Worm (Caenorhabditis elegans) whole organism, late embryonic: ENCODE data around the gene igeg-2.

ENCODE experiments used
- T23F11.4 ChIP-seq: fragments of 200-800 bp; sonication (Bioruptor generic); optimal IDR thresholded peaks from 2 replicates; lab custom pipeline; 2018; ENCODE audit warnings: mild to moderate bottlenecking, missing genetic modification characterization, missing compliant biosample characterization
- ama-1 ChIP-seq: fragments of 150-350 bp; optimal IDR thresholded peaks from 2 replicates; lab custom pipeline; 2014
- ceh-19 ChIP-seq: fragments of 200-800 bp; sonication (Bioruptor generic); optimal IDR thresholded peaks from 2 replicates; lab custom pipeline; 2018; ENCODE audit warnings: mild to moderate bottlenecking, missing genetic modification characterization, missing compliant biosample characterization
- ceh-2 ChIP-seq: sonication (generic microtip); optimal IDR thresholded peaks from 2 replicates; lab custom pipeline; 2016; ENCODE audit warnings: missing genotype, missing genetic modification characterization, missing compliant biosample characterization
- ceh-31 ChIP-seq: sonication (generic microtip); optimal IDR thresholded peaks from 2 replicates; lab custom pipeline; 2016; ENCODE audit warnings: missing genetic modification characterization, missing compliant biosample characterization
- ceh-6 ChIP-seq: fragments of 200-800 bp; sonication (Bioruptor generic); optimal IDR thresholded peaks from 2 replicates; lab custom pipeline; 2018; ENCODE audit warnings: mild to moderate bottlenecking, missing genetic modification characterization, missing compliant biosample characterization
- elt-2 ChIP-seq: sonication (generic microtip); optimal IDR thresholded peaks from 2 replicates; lab custom pipeline; 2016; ENCODE audit warnings: missing genetic modification reagents, missing genetic modification characterization, missing compliant biosample characterization
- ets-4 ChIP-seq: sonication (generic microtip); optimal IDR thresholded peaks from 2 replicates; lab custom pipeline; 2016; ENCODE audit warnings: missing genetic modification characterization, missing compliant biosample characterization
- gmeb-2 ChIP-seq: sonication (generic microtip); optimal IDR thresholded peaks from 2 replicates; lab custom pipeline; 2016; ENCODE audit warnings: missing genetic modification characterization, inconsistent platforms, missing compliant biosample characterization
- hlh-13 ChIP-seq: fragments of 200-800 bp; sonication (Bioruptor generic); optimal IDR thresholded peaks from 2 replicates; lab custom pipeline; 2018; ENCODE audit warnings: mild to moderate bottlenecking, missing genetic modification characterization, missing compliant biosample characterization
- hlh-30 ChIP-seq: sonication (generic microtip); optimal IDR thresholded peaks from 2 replicates; lab custom pipeline; 2017; ENCODE audit warnings: antibody characterized with exemption, missing genetic modification characterization, missing compliant biosample characterization; ENCODE audit not compliant: insufficient read depth
- hlh-8 ChIP-seq: sonication (generic microtip); optimal IDR thresholded peaks from 2 replicates; lab custom pipeline; 2016; ENCODE audit warnings: missing genotype, missing genetic modification characterization, missing compliant biosample characterization
- lim-6 ChIP-seq: sonication (generic microtip); optimal IDR thresholded peaks from 2 replicates; lab custom pipeline; 2016; ENCODE audit warnings: missing genetic modification characterization, missing compliant biosample characterization
- mec-3 ChIP-seq: sonication (generic microtip); optimal IDR thresholded peaks from 2 replicates; lab custom pipeline; 2016; ENCODE audit warnings: borderline replicate concordance, missing genetic modification characterization, missing compliant biosample characterization
- nhr-232 ChIP-seq: sonication (generic microtip); optimal IDR thresholded peaks from 2 replicates; lab custom pipeline; 2016; ENCODE audit warnings: missing genetic modification characterization, missing compliant biosample characterization
- odd-2 ChIP-seq: sonication (generic microtip); optimal IDR thresholded peaks from 2 replicates; lab custom pipeline; 2017; ENCODE audit warnings: antibody characterized with exemption, mild to moderate bottlenecking, missing genetic modification characterization, missing compliant biosample characterization
- pag-3 ChIP-seq: sonication (generic microtip); optimal IDR thresholded peaks from 2 replicates; lab custom pipeline; 2016; ENCODE audit warnings: missing compliant biosample characterization, missing genetic modification characterization, borderline replicate concordance
- pha-2 ChIP-seq: sonication (generic microtip); optimal IDR thresholded peaks from 2 replicates; lab custom pipeline; 2017; ENCODE audit warnings: mild to moderate bottlenecking, missing genetic modification characterization, missing compliant biosample characterization
- pqm-1 ChIP-seq: sonication (generic microtip); optimal IDR thresholded peaks from 2 replicates; lab custom pipeline; 2016; ENCODE audit warnings: missing genetic modification characterization, missing compliant biosample characterization
- sox-4 ChIP-seq: sonication (generic microtip); optimal IDR thresholded peaks from 2 replicates; lab custom pipeline; 2017; ENCODE audit warnings: mild to moderate bottlenecking, missing genetic modification characterization, inconsistent platforms, missing compliant biosample characterization
- syd-9 ChIP-seq: sonication (generic microtip); optimal IDR thresholded peaks from 2 replicates; lab custom pipeline; 2016; ENCODE audit warnings: mild to moderate bottlenecking, missing genetic modification characterization, moderate library complexity, missing compliant biosample characterization
- ttx-3 ChIP-seq: sonication (generic microtip); optimal IDR thresholded peaks from 2 replicates; lab custom pipeline; 2016; ENCODE audit warnings: missing genetic modification reagents, missing genetic modification characterization, missing compliant biosample characterization
- unc-3 ChIP-seq, 2 experiments: fragments of 200-800 bp in 1 of 2; sonication (Bioruptor generic) in 1 of 2; sonication (generic microtip) in 1 of 2; conservative IDR thresholded peaks in 1 of 2; optimal IDR thresholded peaks in 1 of 2; 2 replicates each; pipeline versions ENCODE4 v1.3.6 to Lab custom; 2016 to 2022; ENCODE audit warnings: missing compliant biosample characterization in 2 of 2, missing genetic modification characterization in 2 of 2, missing genetic modification reagents in 1 of 2
- unc-42 ChIP-seq: sonication (generic microtip); optimal IDR thresholded peaks from 2 replicates; lab custom pipeline; 2016; ENCODE audit warnings: missing genotype, missing genetic modification characterization, missing compliant biosample characterization
- unc-55 ChIP-seq: sonication (generic microtip); optimal IDR thresholded peaks from 2 replicates; lab custom pipeline; 2017; ENCODE audit warnings: missing biosample characterization, missing genetic modification reagents, missing genetic modification characterization
- zip-5 ChIP-seq: sonication (generic microtip); optimal IDR thresholded peaks from 2 replicates; lab custom pipeline; 2016; ENCODE audit warnings: missing genetic modification characterization, missing compliant biosample characterization

Gene igeg-2

ce11 chrX:11409457-11409856 lies 37.0 kb downstream of the igeg-2 start:
- no peak for TF ChIP-seq lim-6
- TF ChIP-seq zip-5: no peak
- no peak for TF ChIP-seq unc-3 (GFP tag; conservative IDR thresholded peaks at IDR 0.05; lab: Robert Waterston, UW)
- TF ChIP-seq unc-3 (tag; optimal IDR thresholded peaks at IDR 0.05; lab: Kevin White, UChicago): no peak
- no peak for TF ChIP-seq mec-3 (tag; lab: Kevin White, UChicago)
- no peak for TF ChIP-seq syd-9 (tag; lab: Kevin White, UChicago)
- no peak for TF ChIP-seq ceh-2 (tag; lab: Kevin White, UChicago)
- no peak for TF ChIP-seq odd-2 (tag; lab: Kevin White, UChicago)
- no peak for TF ChIP-seq ets-4 (tag; lab: Kevin White, UChicago)
- no peak for TF ChIP-seq nhr-232 (tag; lab: Kevin White, UChicago)
- TF ChIP-seq ama-1: no peak

- TF ChIP-seq elt-2 (tag; lab: Kevin White, UChicago) (peak; percentile 5), ceh-19 (GFP tag; lab: Kevin White, UChicago) (no peak), sox-4 (tag; lab: Kevin White, UChicago) (no peak), pag-3 (tag; lab: Kevin White, UChicago) (no peak), pqm-1 (tag; lab: Kevin White, UChicago) (no peak), T23F11.4 (GFP tag; lab: Kevin White, UChicago) (no peak), gmeb-2 (tag; lab: Kevin White, UChicago) (no peak)
Measured at ce11 chrX:11407682-11408335, 38.6 kb downstream of the igeg-2 start, which contains the start of gene F08B12.4. Gene F08B12.4, minus strand, starts transcription at chrX:11407732.

- TF ChIP-seq ceh-6 (GFP tag; lab: Kevin White, UChicago): no peak
- TF ChIP-seq hlh-13 (GFP tag; lab: Kevin White, UChicago): no peak
- no peak for TF ChIP-seq hlh-8
- no peak for TF ChIP-seq ceh-31 (tag; lab: Kevin White, UChicago)
Measured at ce11 chrX:11406784-11407183, 39.7 kb downstream of the igeg-2 start.

DNA sequence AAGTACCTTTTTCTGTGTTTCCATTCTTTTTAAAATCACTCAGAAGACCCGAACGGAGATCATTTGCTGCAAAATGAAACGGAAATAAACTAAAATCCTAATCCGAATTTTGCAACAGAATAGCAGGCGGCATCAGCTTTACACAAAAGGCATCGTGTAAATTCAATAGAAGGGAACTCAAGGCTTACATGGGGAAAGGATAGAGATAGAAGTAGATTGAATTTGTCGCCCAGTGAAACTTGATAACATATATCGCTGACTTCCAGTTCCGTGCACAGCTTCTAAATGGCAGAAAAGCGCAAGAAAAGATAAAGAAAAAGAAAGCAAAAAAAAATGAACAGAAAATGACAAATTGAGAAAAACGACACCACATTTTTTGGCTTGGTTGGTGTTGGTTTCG lies 40.5 kb downstream of the igeg-2 start, which contains the start of gene slo-2:
Gene slo-2 (minus strand): TSS at position 24 of the 400 bp plus-strand sequence.
- no peak for TF ChIP-seq pha-2
- TF ChIP-seq unc-42 (tag; lab: Kevin White, UChicago): peak; percentile 73
- no peak for TF ChIP-seq ceh-6 (GFP tag; lab: Kevin White, UChicago)
- no peak for TF ChIP-seq ttx-3 (tag; lab: Kevin White, UChicago)
- no peak for TF ChIP-seq pqm-1 (tag; lab: Kevin White, UChicago)

DNA sequence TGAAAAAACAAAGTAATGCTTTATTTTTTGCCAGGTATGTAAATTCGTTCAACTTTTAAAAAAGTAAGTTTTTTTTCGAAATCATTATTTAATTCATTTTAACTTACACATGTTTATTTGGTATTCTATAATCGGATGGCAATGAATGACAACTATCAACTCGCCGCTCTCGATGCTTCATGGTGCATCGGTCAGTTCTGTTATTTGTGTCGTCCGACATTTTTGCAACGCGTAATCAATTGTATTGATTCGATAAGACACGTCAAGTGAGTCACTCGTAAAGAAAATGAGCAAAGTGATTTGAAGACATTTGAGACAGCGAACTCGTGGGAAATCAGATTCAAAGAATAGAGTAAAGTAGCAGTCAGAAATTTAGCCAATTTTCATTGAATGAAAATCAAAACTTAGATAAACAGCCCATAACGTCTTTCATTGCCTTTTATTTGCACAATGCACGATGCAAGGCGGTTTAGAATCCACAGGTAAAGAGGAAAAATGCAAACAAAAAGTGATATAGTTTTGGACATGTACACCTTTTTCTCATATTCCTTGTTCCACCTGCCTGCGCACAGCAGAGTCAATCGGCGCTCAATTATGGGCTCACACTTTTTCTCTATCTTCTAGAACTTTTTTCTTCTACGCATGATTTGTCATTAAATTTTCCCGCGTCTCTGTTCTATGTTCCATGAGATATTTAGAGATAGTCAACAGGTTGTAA lies 45.8 kb downstream of the igeg-2 start:
- TF ChIP-seq unc-55 (GFP tag; lab: Kevin White, UChicago) (no peak), hlh-30 (no peak), ceh-19 (GFP tag; lab: Kevin White, UChicago) (no peak)
